Worm (Caenorhabditis elegans): ENCODE results near the gene Y47D3A.13.
"Not testable (repeated sequence)": the region's sequence is repeated elsewhere in the genome, so short reads cannot be mapped to it uniquely, and the experiment has no call there.

- TF ChIP-seq snpc-4 (tag; optimal IDR thresholded peaks at IDR 0.05); unc-62 (GFP tag; optimal IDR thresholded peaks at IDR 0.05); blmp-1 (tag; optimal IDR thresholded peaks at IDR 0.05); elt-3 (tag; optimal IDR thresholded peaks at IDR 0.05); ces-1 (GFP tag; optimal IDR thresholded peaks at IDR 0.05); nhr-12 (tag; optimal IDR thresholded peaks at IDR 0.05); nhr-76 (tag; optimal IDR thresholded peaks at IDR 0.05); nhr-2 (tag; optimal IDR thresholded peaks at IDR 0.05); ceh-39 (tag; optimal IDR thresholded peaks at IDR 0.05); nhr-28 (tag; optimal IDR thresholded peaks at IDR 0.05); lsy-2 (tag; optimal IDR thresholded peaks at IDR 0.05); lin-13 (tag; optimal IDR thresholded peaks at IDR 0.05); pha-4 (tag; optimal IDR thresholded peaks at IDR 0.05); mep-1 (tag; optimal IDR thresholded peaks at IDR 0.05): not testable (repeated sequence)
Observed at ce11 chrIII:11224006-11224405, at the start of gene Y47D3A.13.
